Fruit fly (Drosophila melanogaster) whole organism, embryonic: ENCODE measurements around the gene ps.
A peak's percentile ranks its signal among the peaks of the same experiment; 100 is the strongest.

Experiments
- Ada2b ChIP-seq: fragments of 200-800 bp; sonication (Bioruptor generic); IDR thresholded peaks from 2 replicates; pipeline ENCODE4 v1.3.6; 2022; ENCODE audit warnings: missing biosample characterization, missing genetic modification characterization
- Adf1 ChIP-seq: fragments of 200-800 bp; sonication (Bioruptor generic); IDR thresholded peaks from 2 replicates; pipeline ENCODE4 v1.3.6; 2022; ENCODE audit warnings: missing biosample characterization, missing genetic modification characterization
- B-H1 ChIP-seq: fragments of 200-800 bp; sonication (Bioruptor generic); IDR thresholded peaks from 3 replicates; pipeline ENCODE4 v1.3.6; 2022; ENCODE audit warnings: missing biosample characterization, missing genetic modification characterization
- CG10267 ChIP-seq: fragments of 200-800 bp; sonication (Bioruptor generic); optimal IDR thresholded peaks from 2 replicates; lab custom pipeline; 2018; ENCODE audit warnings: missing biosample characterization, mild to moderate bottlenecking, missing genetic modification characterization, moderate library complexity
- CG10321 ChIP-seq: fragments of 200-800 bp; sonication (Bioruptor generic); IDR thresholded peaks from 2 replicates; pipeline ENCODE4 v1.3.6; 2022; ENCODE audit warnings: missing biosample characterization, missing genetic modification characterization
- CG10462 ChIP-seq: fragments of 200-800 bp; sonication (Bioruptor generic); optimal IDR thresholded peaks from 2 replicates; lab custom pipeline; 2016; ENCODE audit warnings: missing biosample characterization, missing genetic modification characterization
- CG12104 ChIP-seq: fragments of 200-800 bp; sonication (Bioruptor generic); optimal IDR thresholded peaks from 3 replicates; lab custom pipeline; 2016; ENCODE audit warnings: missing biosample characterization, missing genetic modification characterization
- CG14441 ChIP-seq: fragments of 200-800 bp; sonication (Bioruptor generic); IDR thresholded peaks from 2 replicates; pipeline ENCODE4 v1.3.6; 2022; ENCODE audit warnings: missing biosample characterization, missing genetic modification characterization
- CG16779 ChIP-seq: fragments of 200-800 bp; sonication (Bioruptor generic); IDR thresholded peaks from 2 replicates; pipeline ENCODE4 v1.3.6; 2022; ENCODE audit warnings: missing biosample characterization, missing genetic modification characterization
- CG17328 ChIP-seq: fragments of 200-800 bp; sonication (Bioruptor generic); IDR thresholded peaks from 2 replicates; pipeline ENCODE4 v1.3.6; 2022; ENCODE audit warnings: missing biosample characterization, missing genetic modification characterization
- CG2889 ChIP-seq: fragments of 200-800 bp; sonication (Bioruptor generic); IDR thresholded peaks from 3 replicates; pipeline ENCODE4 v1.3.6; 2022; ENCODE audit warnings: missing biosample characterization, missing genetic modification characterization
- CG31365 ChIP-seq: fragments of 200-800 bp; sonication (Bioruptor generic); optimal IDR thresholded peaks from 2 replicates; lab custom pipeline; 2018; ENCODE audit warnings: missing biosample characterization, mild to moderate bottlenecking, missing genetic modification characterization
- CG33213 ChIP-seq: fragments of 200-800 bp; sonication (Bioruptor generic); optimal IDR thresholded peaks from 3 replicates; lab custom pipeline; 2016; ENCODE audit warnings: missing biosample characterization, missing genetic modification characterization
- CG34376 ChIP-seq: fragments of 200-800 bp; sonication (Bioruptor generic); optimal IDR thresholded peaks from 2 replicates; lab custom pipeline; 2018; ENCODE audit warnings: missing biosample characterization, mild to moderate bottlenecking, missing genetic modification characterization
- CG42726 ChIP-seq: fragments of 200-800 bp; sonication (Bioruptor generic); IDR thresholded peaks from 2 replicates; pipeline ENCODE4 v1.3.6; 2022; ENCODE audit warnings: missing biosample characterization, missing genetic modification characterization; ENCODE audit not compliant: partially characterized antibody
- CG4617 ChIP-seq: fragments of 200-800 bp; sonication (Bioruptor generic); optimal IDR thresholded peaks from 3 replicates; lab custom pipeline; 2016; ENCODE audit warnings: missing biosample characterization, missing genetic modification characterization, borderline replicate concordance
- CG5180 ChIP-seq: fragments of 200-800 bp; sonication (Bioruptor generic); optimal IDR thresholded peaks from 3 replicates; lab custom pipeline; 2017; ENCODE audit warnings: missing biosample characterization, missing genetic modification characterization, mild to moderate bottlenecking, moderate library complexity, missing genetic modification reagents
- CG5953 ChIP-seq: fragments of 200-800 bp; sonication (Bioruptor generic); IDR thresholded peaks from 2 replicates; pipeline ENCODE4 v1.3.6; 2022; ENCODE audit warnings: missing biosample characterization, missing genetic modification characterization
- CG6813 ChIP-seq: fragments of 200-800 bp; sonication (Bioruptor generic); optimal IDR thresholded peaks from 2 replicates; lab custom pipeline; 2017; ENCODE audit warnings: missing biosample characterization, missing genetic modification characterization, mild to moderate bottlenecking, moderate library complexity, missing genetic modification reagents
- CG6854 ChIP-seq: fragments of 200-800 bp; sonication (Bioruptor generic); optimal IDR thresholded peaks from 3 replicates; lab custom pipeline; 2017; ENCODE audit warnings: missing biosample characterization, mild to moderate bottlenecking, missing genetic modification characterization
- CG8281 ChIP-seq: fragments of 200-800 bp; sonication (Bioruptor generic); optimal IDR thresholded peaks from 2 replicates; lab custom pipeline; 2018; ENCODE audit warnings: missing biosample characterization, mild to moderate bottlenecking, missing genetic modification characterization, moderate library complexity
- CG8290 ChIP-seq, 3 experiments: fragments of 200-800 bp; sonication (Bioruptor generic); optimal IDR thresholded peaks; 2 replicates each; lab custom pipeline; 2016 to 2019; ENCODE audit warnings: missing biosample characterization in 3 of 3, missing genetic modification characterization in 3 of 3, mild to moderate bottlenecking in 2 of 3, moderate library complexity in 1 of 3
- Hr51 ChIP-seq, 2 experiments: fragments of 200-800 bp; sonication (Bioruptor generic); optimal IDR thresholded peaks; 2 replicates in 1 of 2; 3 replicates in 1 of 2; lab custom pipeline; 2016 to 2018; ENCODE audit warnings: missing biosample characterization in 2 of 2, missing genetic modification characterization in 2 of 2, mild to moderate bottlenecking in 1 of 2, moderate library complexity in 1 of 2
- MBD-R2 ChIP-seq: fragments of 200-800 bp; sonication (Bioruptor generic); IDR thresholded peaks from 2 replicates; pipeline ENCODE4 v1.3.6; 2022; ENCODE audit warnings: missing biosample characterization, missing genetic modification characterization
- Med ChIP-seq: fragments of 200-800 bp; sonication (Bioruptor generic); peaks from one replicate; lab custom pipeline; 2016; ENCODE audit warnings: missing biosample characterization, missing genetic modification characterization, mild to moderate bottlenecking, inconsistent platforms, moderate library complexity
- NC2α ChIP-seq: fragments of 200-800 bp; sonication (Bioruptor generic); optimal IDR thresholded peaks from 2 replicates; lab custom pipeline; 2016; ENCODE audit warnings: missing biosample characterization, missing genetic modification characterization
- Nf-YB ChIP-seq: fragments of 200-800 bp; sonication (Bioruptor generic); optimal IDR thresholded peaks from 3 replicates; lab custom pipeline; 2019; ENCODE audit warnings: missing biosample characterization, mild to moderate bottlenecking, missing genetic modification characterization, moderate library complexity
- Poxn ChIP-seq: fragments of 200-800 bp; sonication (Bioruptor generic); IDR thresholded peaks from 2 replicates; pipeline ENCODE4 v1.3.6; 2022; ENCODE audit warnings: missing biosample characterization, missing genetic modification characterization
- Six4 ChIP-seq: fragments of 200-800 bp; sonication (Bioruptor generic); optimal IDR thresholded peaks from 2 replicates; lab custom pipeline; 2016; ENCODE audit warnings: missing biosample characterization, missing genetic modification characterization
- aop ChIP-seq: fragments of 200-800 bp; sonication (Bioruptor generic); IDR thresholded peaks from 2 replicates; pipeline ENCODE4 v1.3.6; 2022; ENCODE audit warnings: missing biosample characterization, missing genetic modification characterization
- ase ChIP-seq: fragments of 200-800 bp; sonication (Bioruptor generic); IDR thresholded peaks from 3 replicates; pipeline ENCODE4 v1.3.6; 2022; ENCODE audit warnings: missing biosample characterization, missing genetic modification characterization
- az2 ChIP-seq: fragments of 200-800 bp; sonication (Bioruptor generic); optimal IDR thresholded peaks from 3 replicates; lab custom pipeline; 2016; ENCODE audit warnings: missing biosample characterization, missing genetic modification characterization
- bowl ChIP-seq: fragments of 200-800 bp; sonication (Bioruptor generic); IDR thresholded peaks from 2 replicates; pipeline ENCODE4 v1.3.6; 2022; ENCODE audit warnings: missing biosample characterization, missing genetic modification characterization
- chinmo ChIP-seq: fragments of 200-800 bp; sonication (Bioruptor generic); IDR thresholded peaks from 4 replicates; pipeline ENCODE4 v1.3.6; 2022; ENCODE audit warnings: missing biosample characterization, missing genetic modification characterization; ENCODE audit not compliant: partially characterized antibody
- crc ChIP-seq: fragments of 200-800 bp; sonication (Bioruptor generic); optimal IDR thresholded peaks from 2 replicates; lab custom pipeline; 2016; ENCODE audit warnings: missing biosample characterization, missing genetic modification characterization
- dmrt99B ChIP-seq: fragments of 200-800 bp; sonication (Bioruptor generic); optimal IDR thresholded peaks from 2 replicates; lab custom pipeline; 2018; ENCODE audit warnings: missing biosample characterization, mild to moderate bottlenecking, missing genetic modification characterization, moderate library complexity
- dpn ChIP-seq, 2 experiments: fragments of 200-800 bp; sonication (Bioruptor generic); optimal IDR thresholded peaks; 3 replicates each; lab custom pipeline; 2016; ENCODE audit warnings: missing biosample characterization in 2 of 2, missing genetic modification characterization in 2 of 2
- en ChIP-seq: fragments of 200-800 bp; sonication (Bioruptor generic); optimal IDR thresholded peaks from 2 replicates; lab custom pipeline; 2016; ENCODE audit warnings: missing biosample characterization, missing genetic modification characterization
- esg ChIP-seq: fragments of 200-800 bp; sonication (Bioruptor generic); conservative IDR thresholded peaks from 2 replicates; pipeline ENCODE4 v1.3.6; 2022; ENCODE audit warnings: missing biosample characterization, missing genetic modification characterization
- ewg ChIP-seq: fragments of 200-800 bp; sonication (Bioruptor generic); optimal IDR thresholded peaks from 3 replicates; lab custom pipeline; 2017; ENCODE audit warnings: mild to moderate bottlenecking, missing biosample characterization, missing genetic modification reagents, missing genetic modification characterization
- gem ChIP-seq: fragments of 200-800 bp; sonication (Bioruptor generic); optimal IDR thresholded peaks from 2 replicates; lab custom pipeline; 2019; ENCODE audit warnings: missing biosample characterization, mild to moderate bottlenecking, missing genetic modification characterization, moderate library complexity
- gsb ChIP-seq: fragments of 200-800 bp; sonication (Bioruptor generic); IDR thresholded peaks from 2 replicates; pipeline ENCODE4 v1.3.6; 2022; ENCODE audit warnings: missing biosample characterization, missing genetic modification characterization
- jumu ChIP-seq: fragments of 200-800 bp; sonication (Bioruptor generic); optimal IDR thresholded peaks from 3 replicates; lab custom pipeline; 2016; ENCODE audit warnings: missing biosample characterization, missing genetic modification characterization
- knrl ChIP-seq: fragments of 200-800 bp; sonication (Bioruptor generic); IDR thresholded peaks from 3 replicates; pipeline ENCODE4 v1.3.6; 2022; ENCODE audit warnings: missing biosample characterization, missing genetic modification characterization; ENCODE audit not compliant: partially characterized antibody
- nau ChIP-seq: fragments of 200-800 bp; sonication (Bioruptor generic); optimal IDR thresholded peaks from 3 replicates; lab custom pipeline; 2017; ENCODE audit warnings: missing biosample characterization, mild to moderate bottlenecking, missing genetic modification characterization, missing genetic modification reagents
- nmo ChIP-seq: fragments of 200-800 bp; sonication (Bioruptor generic); optimal IDR thresholded peaks from 2 replicates; lab custom pipeline; 2018; ENCODE audit warnings: missing biosample characterization, mild to moderate bottlenecking, missing genetic modification characterization, moderate library complexity
- peb ChIP-seq: fragments of 200-800 bp; sonication (Bioruptor generic); IDR thresholded peaks from 2 replicates; pipeline ENCODE4 v1.3.6; 2022; ENCODE audit warnings: missing biosample characterization, missing genetic modification characterization
- slbo ChIP-seq: fragments of 200-800 bp; sonication (Bioruptor generic); IDR thresholded peaks from 2 replicates; pipeline ENCODE4 v1.3.6; 2022; ENCODE audit warnings: missing biosample characterization, missing genetic modification characterization
- tgo ChIP-seq: fragments of 200-800 bp; sonication (Bioruptor generic); IDR thresholded peaks from 3 replicates; pipeline ENCODE4 v1.3.6; 2022; ENCODE audit warnings: missing biosample characterization, missing genetic modification characterization
- vnd ChIP-seq: fragments of 200-800 bp; sonication (Bioruptor generic); IDR thresholded peaks from 3 replicates; pipeline ENCODE4 v1.3.6; 2022; ENCODE audit warnings: missing biosample characterization, missing genetic modification characterization; ENCODE audit not compliant: partially characterized antibody

Gene ps

dm6 chr3R:9496748-9497147 lies 79.0 kb downstream of the ps start (continued):
- TF ChIP-seq CG5180 (GFP tag; lab: Kevin White, UChicago) (no peak), B-H1 (GFP tag; lab: Robert Waterston, UW) (no peak), CG5953 (GFP tag; lab: Robert Waterston, UW) (no peak), CG17328 (GFP tag; lab: Robert Waterston, UW) (no peak), bowl (no peak), CG8281 (tag; lab: Kevin White, UChicago) (no peak), CG10267 (peak; percentile 99), Poxn (GFP tag; lab: Robert Waterston, UW) (no peak), aop (GFP tag; lab: Robert Waterston, UW) (no peak), CG14441 (GFP tag; lab: Robert Waterston, UW) (peak; percentile 19; the same call in 1 of the 2 replicates), az2 (GFP tag; lab: Kevin White, UChicago) (peak; percentile 50), NC2α (GFP tag; lab: Kevin White, UChicago) (peak; percentile 36), CG33213 (GFP tag; lab: Kevin White, UChicago) (peak; percentile 90), Nf-YB (GFP tag; lab: Kevin White, UChicago) (peak; percentile 30), CG10321 (GFP tag; lab: Robert Waterston, UW) (no peak), gsb (GFP tag; lab: Robert Waterston, UW) (no peak), dmrt99B (tag; lab: Kevin White, UChicago) (no peak), Hr51 (GFP tag; optimal IDR thresholded peaks at IDR 0.05; lab: Kevin White, UChicago) (peak; percentile 37 to 83), ase (GFP tag; lab: Robert Waterston, UW) (no peak), CG31365 (tag; lab: Kevin White, UChicago) (peak; percentile 98), ewg (GFP tag; lab: Kevin White, UChicago) (peak; percentile 51), CG42726 (peak; percentile 71), nmo (GFP tag; lab: Kevin White, UChicago) (peak; percentile 78), esg (GFP tag; lab: Robert Waterston, UW) (no peak), en (GFP tag; lab: Kevin White, UChicago) (peak; percentile 5), peb (no peak), CG6813 (GFP tag; lab: Kevin White, UChicago) (no peak), CG10462 (GFP tag; lab: Kevin White, UChicago) (no peak), dpn (GFP tag; optimal IDR thresholded peaks at IDR 0.05; lab: Kevin White, UChicago) (peak; percentile 81 to 89), crc (GFP tag; lab: Kevin White, UChicago) (peak; percentile 68), Six4 (GFP tag; lab: Kevin White, UChicago) (peak; percentile 20), Ada2b (GFP tag; lab: Robert Waterston, UW) (no peak), jumu (peak; percentile 81), Adf1 (GFP tag; lab: Robert Waterston, UW) (no peak; the same call in 1 of the 2 replicates), CG6854 (GFP tag; lab: Kevin White, UChicago) (no peak), CG34376 (GFP tag; lab: Kevin White, UChicago) (peak; percentile 90), CG2889 (GFP tag; lab: Robert Waterston, UW) (no peak), MBD-R2 (GFP tag; lab: Robert Waterston, UW) (peak; percentile 36), gem (peak; percentile 58), slbo (GFP tag; lab: Robert Waterston, UW) (peak; percentile 92), Med (GFP tag; lab: Kevin White, UChicago) (peak; percentile 99), CG12104 (no peak), chinmo (GFP tag; lab: Robert Waterston, UW) (peak; percentile 54; the same call in 2 of the 4 replicates), CG8290 (GFP tag; optimal IDR thresholded peaks at IDR 0.05; lab: Kevin White, UChicago) (peak; percentile 85), CG8290 (tag; optimal IDR thresholded peaks at IDR 0.05; lab: Kevin White, UChicago) (peak; percentile 25 to 94), CG4617 (GFP tag; lab: Kevin White, UChicago) (no peak), nau (GFP tag; lab: Kevin White, UChicago) (no peak), knrl (peak; percentile 69; the same call in 1 of the 3 replicates), tgo (GFP tag; lab: Robert Waterston, UW) (0 out of 3 replicates have a peak, but pooled peaks have one; percentile 23), CG16779 (GFP tag; lab: Robert Waterston, UW) (peak; percentile 90), vnd (no peak)
